Worm (Caenorhabditis elegans): ENCODE data around the gene ins-9.

- no peak for TF ChIP-seq ets-4 (tag; optimal IDR thresholded peaks at IDR 0.05)
- no peak for TF ChIP-seq unc-86 (tag; optimal IDR thresholded peaks at IDR 0.05)
- no peak for TF ChIP-seq K09A11.1 (tag; optimal IDR thresholded peaks at IDR 0.05; ENCODE audit: insufficient read depth)
- TF ChIP-seq T23F11.4 (GFP tag; optimal IDR thresholded peaks at IDR 0.05): no peak
- TF ChIP-seq lin-11 (tag; optimal IDR thresholded peaks at IDR 0.05): no peak
- TF ChIP-seq unc-55 (GFP tag; optimal IDR thresholded peaks at IDR 0.05): no peak
- TF ChIP-seq fkh-10 (GFP tag; optimal IDR thresholded peaks at IDR 0.05): no peak
- TF ChIP-seq ceh-34 (tag; optimal IDR thresholded peaks at IDR 0.05): no peak
- TF ChIP-seq tbx-2 (tag; optimal IDR thresholded peaks at IDR 0.05): no peak
- no peak for TF ChIP-seq unc-3 (GFP tag; conservative IDR thresholded peaks at IDR 0.05)
- no peak for TF ChIP-seq unc-3 (tag; optimal IDR thresholded peaks at IDR 0.05)
- TF ChIP-seq nhr-11 (tag; optimal IDR thresholded peaks at IDR 0.05): no peak
- TF ChIP-seq ztf-16 (tag; optimal IDR thresholded peaks at IDR 0.05): no peak
- no peak for TF ChIP-seq ahr-1 (tag; optimal IDR thresholded peaks at IDR 0.05)
- TF ChIP-seq pha-4 (tag; optimal IDR thresholded peaks at IDR 0.05): no peak
These were observed 38.1 kb downstream of the ins-9 start, which contains the start of gene rcs-1 for ce11 chrX:8828365-8828764.

Measured in whole organism, late embryonic.